Worm (Caenorhabditis elegans) whole organism, dauer: ENCODE results near the gene gap-1.

Experiments
- unc-62 ChIP-seq: sonication (generic microtip); optimal IDR thresholded peaks from 2 replicates; lab custom pipeline; 2017; ENCODE audit warnings: missing biosample characterization, missing genetic modification reagents, missing genetic modification characterization

Gene gap-1

ce11 chrX:2197444-2197843, 5.1 kb downstream of the gap-1 start:
- TF ChIP-seq unc-62 (GFP tag; lab: Kevin White, UChicago) = no peak

ce11 chrX:2199140-2199539, 6.8 kb downstream of the gap-1 start, which contains the start of gene T24C12.1:
Gene T24C12.1, plus strand, starts transcription at chrX:2199440.
- TF ChIP-seq unc-62 (GFP tag; lab: Kevin White, UChicago) = no peak

ce11 chrX:2203760-2204159, 11.5 kb downstream of the gap-1 start, which contains the start of gene T24C12.3:
Gene T24C12.3, minus strand, starts transcription at chrX:2203893.
- no peak for TF ChIP-seq unc-62 (GFP tag; lab: Kevin White, UChicago)

ce11 chrX:2204963-2205362, 12.7 kb downstream of the gap-1 start, which contains the start of gene T24C12.4:
Gene T24C12.4, minus strand, starts transcription at chrX:2205063.
- TF ChIP-seq unc-62 (GFP tag; lab: Kevin White, UChicago) = no peak

DNA sequence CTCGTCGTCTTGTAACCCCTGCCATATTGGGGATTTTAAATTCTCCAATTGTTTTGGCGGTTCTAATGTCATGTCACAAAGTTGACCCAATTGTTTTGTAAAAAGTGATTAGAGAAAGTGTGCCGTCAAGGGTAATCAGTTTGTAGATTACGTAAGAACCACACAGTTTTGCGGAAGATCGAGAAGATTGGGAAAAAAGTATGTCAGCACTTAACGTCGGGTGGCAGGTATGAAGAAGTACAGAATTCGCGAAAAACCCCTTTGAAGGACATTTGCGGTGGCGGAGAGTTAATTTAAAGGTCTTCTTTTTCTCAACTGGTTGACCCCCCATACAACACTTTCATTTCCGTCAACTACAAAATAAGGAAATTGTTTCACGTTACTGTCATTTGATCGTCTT, 16.1 kb downstream of the gap-1 start:
- TF ChIP-seq unc-62 (GFP tag; lab: Kevin White, UChicago) = no peak

DNA sequence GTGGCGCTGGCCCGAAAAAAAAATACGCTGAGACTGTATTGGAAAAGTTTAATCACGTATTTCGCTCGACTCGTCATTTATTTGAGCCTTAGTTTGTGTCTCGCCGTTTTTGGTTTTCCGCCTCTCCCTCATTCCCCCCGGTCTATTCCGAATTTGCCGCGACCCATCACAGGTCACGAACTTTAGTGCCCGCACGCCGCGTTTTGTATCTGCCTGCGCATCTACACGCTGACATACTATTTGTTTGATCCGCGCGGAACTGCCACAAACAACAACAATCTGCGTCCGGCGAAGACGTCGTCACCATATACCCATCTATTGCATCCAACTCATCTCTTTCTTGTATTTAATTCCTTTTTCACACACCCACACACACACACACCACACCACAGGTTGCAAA, 17.9 kb downstream of the gap-1 start:
- no peak for TF ChIP-seq unc-62 (GFP tag; lab: Kevin White, UChicago)

DNA sequence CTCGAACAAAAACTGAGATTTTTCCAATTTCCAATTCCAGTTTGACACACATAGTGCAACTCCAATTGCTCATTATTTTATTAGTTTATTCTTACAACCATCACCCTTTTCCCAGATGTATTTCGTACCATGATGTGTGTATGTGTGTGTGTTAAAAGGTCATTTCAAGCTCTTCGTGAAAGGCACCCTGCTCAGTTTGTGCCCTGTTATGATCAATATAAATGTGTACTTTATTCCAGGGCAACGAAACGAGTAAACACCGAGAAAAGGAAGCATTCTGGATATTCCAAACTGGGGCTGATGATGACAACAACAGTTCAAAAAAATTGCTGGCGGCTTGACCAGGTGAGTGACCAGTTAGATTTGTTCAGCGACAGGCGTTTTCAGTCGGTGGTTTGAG, 18.4 kb downstream of the gap-1 start, which contains the start of gene peb-1:
peb-1 (plus strand) TSS at position 301 of the 400 bp plus-strand sequence.
- TF ChIP-seq unc-62 (GFP tag; lab: Kevin White, UChicago) = no peak

DNA sequence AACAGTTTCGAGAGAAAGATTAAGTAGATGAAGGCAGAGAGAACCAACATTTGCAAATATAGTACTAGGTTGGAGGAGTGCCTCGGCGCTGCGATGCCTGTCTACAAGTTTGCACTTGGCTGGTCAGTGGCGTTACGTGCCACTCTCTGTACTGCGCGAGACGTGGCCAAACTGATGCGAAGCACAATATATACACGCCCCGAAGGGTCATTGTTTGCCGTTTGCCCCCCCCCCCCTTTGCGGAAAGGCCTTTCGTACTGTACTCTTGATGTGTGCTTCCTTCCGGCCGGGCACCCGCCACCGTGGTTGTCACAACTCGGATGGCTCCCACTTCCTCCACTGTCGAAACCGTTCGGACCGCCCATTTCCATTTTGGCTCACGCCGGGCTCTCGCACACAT, 19.8 kb downstream of the gap-1 start:
- no peak for TF ChIP-seq unc-62 (GFP tag; lab: Kevin White, UChicago)

ce11 chrX:2212712-2213111, 20.4 kb downstream of the gap-1 start:
- TF ChIP-seq unc-62 (GFP tag; lab: Kevin White, UChicago) = no peak

DNA sequence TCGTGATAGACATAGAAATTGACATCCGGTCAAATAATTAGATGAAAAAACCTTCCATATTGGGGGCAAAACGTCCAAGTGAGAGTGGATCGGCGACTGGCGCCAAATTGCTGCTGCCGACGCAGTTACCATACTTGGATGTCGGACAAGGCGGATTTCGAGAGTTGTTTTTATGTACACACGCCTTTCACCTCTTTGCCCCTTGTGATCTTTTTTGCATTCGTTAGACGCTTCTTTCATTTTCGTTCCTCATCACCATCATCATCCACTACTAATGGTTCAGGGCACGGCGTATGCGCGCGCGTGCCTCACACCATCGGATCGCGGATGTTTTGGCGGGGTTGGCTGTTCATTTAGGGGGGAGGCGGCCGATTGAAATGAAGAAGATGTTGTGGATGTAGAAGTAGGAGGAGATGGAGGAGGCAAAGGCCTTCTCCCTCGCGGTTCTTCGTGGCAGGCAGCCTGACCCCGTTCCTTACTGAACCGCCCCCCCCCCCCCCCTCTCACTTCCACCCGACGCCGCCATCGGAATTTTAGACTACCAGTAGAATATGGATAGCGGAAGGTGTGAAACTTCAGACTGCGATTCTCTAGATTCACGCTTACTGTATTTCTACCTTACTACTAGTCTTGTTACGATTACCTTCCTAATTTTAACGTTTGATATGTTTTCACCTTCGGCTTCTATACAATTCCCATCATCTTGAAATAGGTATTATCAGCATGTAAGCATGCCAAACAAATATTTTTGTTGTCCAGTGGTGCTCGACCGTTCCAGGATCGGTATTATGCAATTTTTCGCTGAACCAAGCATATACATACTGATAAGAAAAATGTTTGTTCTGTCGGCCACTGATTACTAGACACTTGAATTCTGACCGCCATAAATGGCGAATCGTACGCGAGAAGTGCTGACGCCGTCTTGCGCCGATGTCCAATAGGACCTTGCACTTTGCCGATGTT, 21.4 kb downstream of the gap-1 start:
- no peak for TF ChIP-seq unc-62 (GFP tag; lab: Kevin White, UChicago)

DNA sequence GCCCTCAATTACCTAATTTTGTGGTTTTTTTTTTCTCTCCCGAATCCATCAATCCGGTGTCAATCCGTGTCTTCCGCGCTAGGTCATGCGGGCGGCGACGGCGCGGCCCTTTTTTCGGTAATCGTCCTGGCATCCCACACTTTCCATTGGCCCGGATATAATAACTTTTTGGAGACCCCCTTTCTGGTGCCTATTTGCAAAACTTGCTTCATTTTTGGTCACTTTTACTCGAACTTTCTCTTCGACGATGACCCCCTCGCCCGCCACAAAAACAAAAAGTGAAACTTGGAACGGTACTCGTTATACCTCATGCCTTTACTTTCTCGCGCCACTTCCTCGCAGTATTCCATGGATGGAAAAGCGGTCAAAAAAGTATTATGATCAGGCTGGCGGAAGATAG, 22.1 kb downstream of the gap-1 start:
- TF ChIP-seq unc-62 (GFP tag; lab: Kevin White, UChicago) = no peak

DNA sequence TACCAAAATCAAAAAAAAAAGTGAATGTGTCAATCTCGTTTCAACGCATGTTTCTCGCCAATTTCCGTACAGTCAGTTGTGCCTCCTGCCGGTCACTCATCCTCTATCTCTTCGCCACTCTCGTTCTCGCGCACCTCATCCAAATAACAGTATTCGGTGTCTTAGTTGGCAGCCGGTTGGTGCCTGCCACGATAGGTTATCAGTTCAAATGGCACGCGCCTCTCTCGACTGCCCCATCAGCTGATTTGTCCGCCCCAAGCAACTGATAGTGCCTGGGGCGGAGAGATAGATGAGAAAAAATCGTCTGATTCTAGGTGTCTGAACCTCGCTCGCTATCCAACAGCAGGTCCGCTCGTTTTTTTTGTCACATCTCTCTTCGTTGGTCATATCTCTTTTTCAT, 22.8 kb downstream of the gap-1 start:
- TF ChIP-seq unc-62 (GFP tag; lab: Kevin White, UChicago) = no peak

- TF ChIP-seq unc-62 (GFP tag; lab: Kevin White, UChicago) = no peak
Observed at ce11 chrX:2216242-2216641, 23.9 kb downstream of the gap-1 start.

DNA sequence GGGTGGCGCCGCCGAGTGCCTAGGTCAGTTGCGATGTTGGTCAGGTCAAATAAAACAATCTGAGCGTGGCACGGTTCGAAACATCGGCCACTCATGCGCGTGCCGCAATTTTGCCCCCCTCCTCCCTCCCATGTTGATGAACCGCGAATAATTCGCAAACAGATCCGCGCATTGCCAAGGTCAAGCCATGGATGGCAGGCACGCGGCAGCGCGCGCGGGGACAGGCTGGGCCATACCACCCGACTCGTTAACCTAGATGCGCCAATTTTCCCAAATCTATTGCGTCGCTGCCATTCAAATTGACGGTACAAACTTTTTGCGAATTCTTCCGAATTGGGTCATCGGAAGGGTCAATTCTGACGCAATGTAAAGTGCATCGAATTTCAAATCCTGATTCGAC, 24.4 kb downstream of the gap-1 start:
- TF ChIP-seq unc-62 (GFP tag; lab: Kevin White, UChicago) = no peak

DNA sequence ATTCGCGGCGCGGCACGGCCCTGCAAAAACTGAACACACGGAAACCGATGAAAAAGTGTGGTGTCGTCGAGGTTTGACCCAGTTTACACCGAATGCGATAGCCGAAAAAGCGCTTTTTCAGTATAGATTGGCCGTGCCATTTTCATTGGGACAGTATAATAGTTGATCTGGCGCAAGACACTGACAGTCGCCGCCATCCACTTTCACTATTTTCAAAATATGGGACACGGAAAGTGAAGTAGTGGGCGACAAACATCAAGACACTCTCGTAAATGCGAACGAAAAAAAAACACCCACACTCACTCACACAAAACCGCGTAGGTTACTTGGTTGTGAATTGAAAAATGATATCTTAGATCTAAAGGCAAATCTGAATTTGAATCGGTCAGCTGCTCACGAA, 26.7 kb downstream of the gap-1 start:
- TF ChIP-seq unc-62 (GFP tag; lab: Kevin White, UChicago) = no peak

DNA sequence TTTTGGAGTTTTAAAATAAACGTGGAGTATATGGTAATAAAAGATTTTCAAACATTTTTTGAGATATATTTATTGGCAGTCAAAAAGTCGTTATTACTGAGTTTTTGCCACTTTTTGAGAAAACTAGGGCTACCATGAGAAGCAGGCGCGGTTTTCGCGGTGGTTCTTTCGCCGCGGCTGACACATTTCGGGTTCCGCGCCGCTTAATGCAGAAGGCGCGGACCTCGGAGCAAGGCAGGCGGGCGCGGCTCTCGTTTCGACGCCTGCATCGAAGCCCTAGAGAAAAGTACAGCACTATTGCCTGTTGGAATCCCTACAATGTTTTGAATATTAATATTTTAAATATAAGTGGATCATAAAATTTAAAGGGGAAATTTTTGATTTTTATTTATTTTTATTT, 27.1 kb downstream of the gap-1 start:
- TF ChIP-seq unc-62 (GFP tag; lab: Kevin White, UChicago) = no peak

ce11 chrX:2220850-2221249, 28.5 kb downstream of the gap-1 start, which contains the start of gene hex-1:
Gene hex-1, plus strand, starts transcription at chrX:2221150.
- no peak for TF ChIP-seq unc-62 (GFP tag; lab: Kevin White, UChicago)
